Worm (Caenorhabditis elegans) whole organism, L4 larva: ENCODE data around the gene F59E12.8.

ENCODE experiments used
- F10B5.3 ChIP-seq: sonication (generic microtip); optimal IDR thresholded peaks from 2 replicates; lab custom pipeline; 2016; ENCODE audit warnings: mild to moderate bottlenecking, missing genetic modification characterization, missing compliant biosample characterization
- F26F4.8 ChIP-seq: fragments of 200-800 bp; sonication (Bioruptor generic); conservative IDR thresholded peaks from 2 replicates; pipeline ENCODE4 v1.3.6; 2022; ENCODE audit warnings: missing genetic modification characterization, missing compliant biosample characterization
- F37D6.2 ChIP-seq: sonication (generic microtip); optimal IDR thresholded peaks from 2 replicates; lab custom pipeline; 2016; ENCODE audit warnings: mild to moderate bottlenecking, missing genetic modification characterization, missing compliant biosample characterization
- F44E2.7 ChIP-seq: fragments of 200-800 bp; sonication (Bioruptor generic); IDR thresholded peaks from 2 replicates; pipeline ENCODE4 v2.1.2; 2022; ENCODE audit warnings: missing genetic modification characterization, missing compliant biosample characterization
- F49E8.2 ChIP-seq: sonication (generic microtip); optimal IDR thresholded peaks from 2 replicates; lab custom pipeline; 2016; ENCODE audit warnings: missing compliant biosample characterization, mild to moderate bottlenecking, missing genetic modification characterization, borderline replicate concordance
- T20F7.1 ChIP-seq: fragments of 200-800 bp; sonication (Bioruptor generic); optimal IDR thresholded peaks from 2 replicates; lab custom pipeline; 2018; ENCODE audit warnings: mild to moderate bottlenecking, missing genetic modification characterization, missing compliant biosample characterization
- T26A8.4 ChIP-seq: fragments of 200-800 bp; sonication (Bioruptor generic); IDR thresholded peaks from 2 replicates; pipeline ENCODE4 v1.3.6; 2022; ENCODE audit warnings: missing genetic modification characterization, missing compliant biosample characterization
- Y5F2A.4 ChIP-seq: fragments of 200-800 bp; sonication (Bioruptor generic); optimal IDR thresholded peaks from 2 replicates; lab custom pipeline; 2018; ENCODE audit warnings: mild to moderate bottlenecking, missing genetic modification characterization, missing compliant biosample characterization
- Y75B8A.6 ChIP-seq: fragments of 200-800 bp; sonication (Bioruptor generic); IDR thresholded peaks from 2 replicates; pipeline ENCODE4 v1.3.6; 2022; ENCODE audit warnings: missing genetic modification reagents, missing genetic modification characterization, missing compliant biosample characterization
- aha-1 ChIP-seq: fragments of 150-350 bp; peaks from one replicate; lab custom pipeline; 2014; ENCODE audit warnings: missing biosample characterization, missing genetic modification characterization
- arid-1 ChIP-seq: fragments of 200-800 bp; sonication (Bioruptor generic); conservative IDR thresholded peaks from 2 replicates; pipeline ENCODE4 v1.3.6; 2022; ENCODE audit warnings: missing genetic modification reagents, missing genetic modification characterization, missing compliant biosample characterization
- ceh-20 ChIP-seq: fragments of 200-800 bp; sonication (Bioruptor generic); IDR thresholded peaks from 2 replicates; pipeline ENCODE4 v1.3.6; 2022; ENCODE audit warnings: missing genetic modification reagents, missing genetic modification characterization, missing compliant biosample characterization
- ceh-44 ChIP-seq: fragments of 200-800 bp; sonication (Bioruptor generic); IDR thresholded peaks from 2 replicates; pipeline ENCODE4 v1.3.6; 2022; ENCODE audit warnings: missing genetic modification reagents, missing genetic modification characterization, missing compliant biosample characterization
- daf-12 ChIP-seq: fragments of 150-350 bp; optimal IDR thresholded peaks from 2 replicates; lab custom pipeline; 2014; ENCODE audit warnings: missing biosample characterization, missing genetic modification reagents, missing genetic modification characterization
- daf-19 ChIP-seq: fragments of 200-800 bp; sonication (Bioruptor generic); conservative IDR thresholded peaks from 2 replicates; pipeline ENCODE4 v1.3.6; 2022; ENCODE audit warnings: missing genetic modification characterization, missing compliant biosample characterization
- dmd-6 ChIP-seq: fragments of 200-800 bp; sonication (Bioruptor generic); IDR thresholded peaks from 2 replicates; pipeline ENCODE4 v1.3.6; 2022; ENCODE audit warnings: missing genetic modification reagents, missing genetic modification characterization, missing compliant biosample characterization
- dmd-9 ChIP-seq: fragments of 200-800 bp; sonication (Bioruptor generic); IDR thresholded peaks from 2 replicates; pipeline ENCODE4 v1.3.6; 2022; ENCODE audit warnings: missing genetic modification reagents, missing genetic modification characterization, missing compliant biosample characterization
- dpl-1 ChIP-seq: fragments of 150-350 bp; optimal IDR thresholded peaks from 2 replicates; lab custom pipeline; 2014; ENCODE audit warnings: missing biosample characterization, missing genetic modification reagents, missing genetic modification characterization
- duxl-1 ChIP-seq: sonication (generic microtip); optimal IDR thresholded peaks from 2 replicates; lab custom pipeline; 2016; ENCODE audit warnings: mild to moderate bottlenecking, missing genetic modification characterization, moderate library complexity, missing compliant biosample characterization; ENCODE audit not compliant: poor library complexity
- fos-1 ChIP-seq: fragments of 150-350 bp; optimal IDR thresholded peaks from 2 replicates; lab custom pipeline; 2014; ENCODE audit warnings: missing biosample characterization, missing genetic modification characterization
- hif-1 ChIP-seq, 2 experiments: sonication (generic microtip); optimal IDR thresholded peaks; 2 replicates each; lab custom pipeline; 2016 to 2017; ENCODE audit warnings: missing compliant biosample characterization in 2 of 2, missing genetic modification characterization in 2 of 2, missing genetic modification reagents in 2 of 2, missing genotype in 2 of 2, mild to moderate bottlenecking in 1 of 2
- hlh-11 ChIP-seq: fragments of 200-800 bp; sonication (Bioruptor generic); optimal IDR thresholded peaks from 2 replicates; lab custom pipeline; 2018; ENCODE audit warnings: mild to moderate bottlenecking, missing genetic modification characterization, missing compliant biosample characterization
- lin-1 ChIP-seq: fragments of 200-800 bp; sonication (Bioruptor generic); IDR thresholded peaks from 2 replicates; pipeline ENCODE4 v1.3.6; 2022; ENCODE audit warnings: missing genetic modification reagents, missing genetic modification characterization, missing compliant biosample characterization
- lir-3 ChIP-seq: sonication (generic microtip); optimal IDR thresholded peaks from 2 replicates; lab custom pipeline; 2016; ENCODE audit warnings: mild to moderate bottlenecking, missing genetic modification characterization, missing compliant biosample characterization
- nhr-102 ChIP-seq: sonication (generic microtip); optimal IDR thresholded peaks from 2 replicates; lab custom pipeline; 2016; ENCODE audit warnings: mild to moderate bottlenecking, missing genetic modification characterization, moderate library complexity, missing compliant biosample characterization
- nhr-111 ChIP-seq: fragments of 200-800 bp; sonication (Bioruptor generic); optimal IDR thresholded peaks from 2 replicates; lab custom pipeline; 2018; ENCODE audit warnings: mild to moderate bottlenecking, missing genetic modification characterization, missing compliant biosample characterization
- nhr-28 ChIP-seq: fragments of 150-350 bp; optimal IDR thresholded peaks from 2 replicates; lab custom pipeline; 2014; ENCODE audit warnings: missing biosample characterization, missing genetic modification characterization
- nhr-42 ChIP-seq: fragments of 200-800 bp; sonication (Bioruptor generic); IDR thresholded peaks from 2 replicates; pipeline ENCODE4 v1.3.6; 2022; ENCODE audit warnings: missing genetic modification characterization, missing compliant biosample characterization
- nhr-48 ChIP-seq: sonication (generic microtip); optimal IDR thresholded peaks from 2 replicates; lab custom pipeline; 2016; ENCODE audit warnings: mild to moderate bottlenecking, missing genetic modification characterization, missing compliant biosample characterization
- nhr-6 ChIP-seq: fragments of 150-350 bp; optimal IDR thresholded peaks from 2 replicates; lab custom pipeline; 2014; ENCODE audit warnings: missing biosample characterization, missing genetic modification characterization
- nhr-76 ChIP-seq: fragments of 150-350 bp; optimal IDR thresholded peaks from 2 replicates; lab custom pipeline; 2014; ENCODE audit warnings: missing biosample characterization, missing genetic modification characterization
- sdz-12 ChIP-seq: fragments of 200-800 bp; sonication (Bioruptor generic); optimal IDR thresholded peaks from 2 replicates; lab custom pipeline; 2018; ENCODE audit warnings: mild to moderate bottlenecking, missing genetic modification characterization, missing compliant biosample characterization
- snpc-1.2 ChIP-seq: fragments of 200-800 bp; sonication (Bioruptor generic); IDR thresholded peaks from 2 replicates; pipeline ENCODE4 v1.3.6; 2022; ENCODE audit warnings: missing genetic modification reagents, missing genetic modification characterization, missing compliant biosample characterization
- spr-1 ChIP-seq: sonication (generic microtip); optimal IDR thresholded peaks from 2 replicates; lab custom pipeline; 2016; ENCODE audit warnings: mild to moderate bottlenecking, missing genetic modification characterization, missing compliant biosample characterization
- spr-3 ChIP-seq: fragments of 200-800 bp; sonication (Bioruptor generic); optimal IDR thresholded peaks from 2 replicates; lab custom pipeline; 2018; ENCODE audit warnings: mild to moderate bottlenecking, missing genetic modification characterization, missing compliant biosample characterization
- tag-97 ChIP-seq: fragments of 200-800 bp; sonication (Bioruptor generic); IDR thresholded peaks from 2 replicates; pipeline ENCODE4 v1.3.6; 2022; ENCODE audit warnings: missing genetic modification characterization, missing compliant biosample characterization
- unc-62 ChIP-seq, 3 experiments: fragments of 150-350 bp in 1 of 3; sonication (generic microtip); optimal IDR thresholded peaks in 2 of 3; peaks in 1 of 3; 1 replicate in 1 of 3; 2 replicates in 2 of 3; lab custom pipeline; 2014 to 2017; ENCODE audit warnings: missing biosample characterization in 3 of 3, missing genetic modification characterization in 3 of 3, missing genetic modification reagents in 3 of 3, missing genotype in 1 of 3
- ztf-7 ChIP-seq: fragments of 150-350 bp; optimal IDR thresholded peaks from 2 replicates; lab custom pipeline; 2014; ENCODE audit warnings: missing biosample characterization, missing genetic modification characterization

The F59E12.8 gene

DNA sequence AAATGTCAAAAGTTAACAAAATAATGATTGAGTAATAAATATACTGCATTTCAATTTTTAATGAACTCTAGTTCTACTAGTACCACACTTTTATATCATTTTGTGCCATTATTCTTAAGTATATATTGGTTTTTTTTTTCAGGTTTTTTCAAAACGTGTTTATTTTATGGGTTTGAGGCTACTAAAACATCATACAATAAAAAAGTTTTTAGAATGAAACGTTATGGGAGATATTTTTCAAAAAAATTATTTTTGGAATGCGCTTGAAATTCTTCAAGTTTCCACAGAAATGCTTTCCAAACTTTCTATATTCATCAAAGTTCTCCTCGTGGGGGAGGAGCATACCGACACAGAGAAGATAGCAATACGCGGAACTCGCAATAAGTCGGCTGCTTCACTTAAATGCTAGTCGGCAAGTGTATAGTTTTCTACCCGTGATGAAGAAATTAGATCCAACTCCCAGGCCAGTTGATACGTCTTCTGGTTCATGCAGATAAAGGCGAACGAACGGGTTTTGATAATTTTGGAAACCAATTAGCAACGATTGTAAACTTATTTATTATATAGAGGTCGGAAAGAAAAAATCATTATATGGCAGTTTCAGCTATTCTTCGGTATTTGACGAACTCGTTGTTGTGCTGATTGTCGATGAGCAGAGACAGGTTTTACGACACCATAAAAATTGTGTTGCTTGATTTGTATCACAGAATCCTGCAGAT lies 37.2 kb downstream of the F59E12.8 start, which contains the start of gene C17G10.10 (continued):
- TF ChIP-seq nhr-48 (tag; lab: Kevin White, UChicago) = peak; percentile 66
- TF ChIP-seq sdz-12 = no peak
- peak; percentile 39; the same call in 1 of the 2 replicates for TF ChIP-seq ceh-20 (GFP tag; lab: Robert Waterston, UW)
- TF ChIP-seq F49E8.2 = peak; percentile 47
- peak; percentile 76 for TF ChIP-seq hlh-11 (tag; lab: Kevin White, UChicago)
- TF ChIP-seq snpc-1.2 (GFP tag; lab: Robert Waterston, UW) = peak; percentile 75
- TF ChIP-seq F10B5.3 (tag; lab: Kevin White, UChicago) = peak; percentile 24
- peak; percentile 62 for TF ChIP-seq T20F7.1 (GFP tag; lab: Kevin White, UChicago)
- peak; percentile 76 for TF ChIP-seq spr-1
- TF ChIP-seq nhr-111 (GFP tag; lab: Kevin White, UChicago) = peak; percentile 59
- peak; percentile 72 for TF ChIP-seq dmd-6 (GFP tag; lab: Robert Waterston, UW)
- TF ChIP-seq lir-3 (tag; lab: Kevin White, UChicago) = no peak
- peak; percentile 33; the same call in 1 of the 2 replicates for TF ChIP-seq lin-1 (GFP tag; lab: Robert Waterston, UW)
- TF ChIP-seq ztf-7 (tag; lab: Kevin White, UChicago) = peak; percentile 68
- TF ChIP-seq aha-1 (tag; lab: Kevin White, UChicago) = peak; percentile 88
- no peak for TF ChIP-seq hif-1 (tag; optimal IDR thresholded peaks at IDR 0.05; lab: Kevin White, UChicago)
- TF ChIP-seq nhr-102 = peak; percentile 68
- TF ChIP-seq nhr-28 = peak; percentile 72
- peak; percentile 78 for TF ChIP-seq duxl-1 (tag; lab: Kevin White, UChicago)
- peak; percentile 74 for TF ChIP-seq nhr-42

DNA sequence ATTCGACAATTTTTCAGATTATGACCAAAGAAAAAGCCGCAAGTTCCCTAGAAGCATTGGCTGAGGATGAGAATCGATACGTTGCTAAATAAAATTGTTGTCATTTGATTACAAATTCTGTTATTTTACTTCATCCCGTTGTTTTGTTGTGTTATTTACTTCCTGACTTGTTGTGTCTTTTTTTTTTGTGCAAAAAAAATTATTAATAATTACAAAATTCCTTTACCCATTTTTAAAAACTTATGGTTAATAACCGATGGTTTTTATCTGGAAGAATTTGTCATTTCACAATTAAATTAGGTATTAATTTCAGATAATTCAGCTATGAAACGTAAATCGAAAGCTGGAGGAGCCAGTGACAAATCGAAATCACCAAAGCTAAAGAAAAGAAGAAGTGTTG lies 40.5 kb downstream of the F59E12.8 start, which contains the start of gene C17G10.1:
Gene C17G10.1 (plus strand): TSS at position 301 of the 400 bp plus-strand sequence.
- TF ChIP-seq daf-19 = no peak
- TF ChIP-seq F44E2.7 (GFP tag; lab: Robert Waterston, UW) = no peak
- no peak for TF ChIP-seq dpl-1 (GFP tag; lab: Kevin White, UChicago)
- no peak for TF ChIP-seq unc-62 (GFP tag; optimal IDR thresholded peaks at IDR 0.05 in 1 of 2; lab: Kevin White, UChicago)
- TF ChIP-seq unc-62 (tag; optimal IDR thresholded peaks at IDR 0.05; lab: Kevin White, UChicago) = no peak
- no peak for TF ChIP-seq F26F4.8 (GFP tag; lab: Robert Waterston, UW)
- TF ChIP-seq sdz-12 = no peak
- TF ChIP-seq F37D6.2 (tag; lab: Kevin White, UChicago) = no peak
- no peak for TF ChIP-seq T26A8.4 (GFP tag; lab: Robert Waterston, UW)
- no peak for TF ChIP-seq tag-97 (GFP tag; lab: Robert Waterston, UW)
- no peak for TF ChIP-seq dmd-9 (GFP tag; lab: Robert Waterston, UW)
- TF ChIP-seq daf-12 (tag; lab: Kevin White, UChicago) = no peak
- no peak for TF ChIP-seq nhr-76 (tag; lab: Kevin White, UChicago)
- no peak for TF ChIP-seq Y75B8A.6
- TF ChIP-seq nhr-6 = no peak
- TF ChIP-seq ceh-44 (GFP tag; lab: Robert Waterston, UW) = no peak
- TF ChIP-seq Y5F2A.4 (GFP tag; lab: Kevin White, UChicago) = no peak
- no peak for TF ChIP-seq spr-3 (GFP tag; lab: Kevin White, UChicago)
- TF ChIP-seq fos-1 (tag; lab: Kevin White, UChicago) = no peak
- TF ChIP-seq spr-1 = no peak
- no peak for TF ChIP-seq arid-1
